Worm (Caenorhabditis elegans) whole organism, L4/young adult: ENCODE results near the gene lin-18.

ENCODE experiments used
- W03F9.2 ChIP-seq: fragments of 150-350 bp; optimal IDR thresholded peaks from 2 replicates; lab custom pipeline; 2014; ENCODE audit warnings: missing biosample characterization, missing genetic modification characterization
- dao-5 ChIP-seq: sonication (generic microtip); optimal IDR thresholded peaks from 2 replicates; lab custom pipeline; 2016; ENCODE audit warnings: missing genotype, missing genetic modification characterization, moderate library complexity, missing compliant biosample characterization
- him-1 ChIP-seq: sonication (generic microtip); optimal IDR thresholded peaks from 2 replicates; lab custom pipeline; 2016; ENCODE audit warnings: missing genotype, missing genetic modification reagents, missing genetic modification characterization, missing compliant biosample characterization

The lin-18 gene

ce11 chrX:3969353-3969752, 11.0 kb downstream of the lin-18 start:
- TF ChIP-seq dao-5 (tag; lab: Kevin White, UChicago) (no peak), him-1 (no peak), W03F9.2 (tag; lab: Kevin White, UChicago) (no peak)

ce11 chrX:3969980-3970403, 11.6 kb downstream of the lin-18 start:
- TF ChIP-seq W03F9.2 (tag; lab: Kevin White, UChicago): no peak
- TF ChIP-seq him-1: peak; percentile 65
- TF ChIP-seq dao-5 (tag; lab: Kevin White, UChicago): peak; percentile 69

- TF ChIP-seq him-1: no peak
- TF ChIP-seq dao-5 (tag; lab: Kevin White, UChicago): no peak
- TF ChIP-seq W03F9.2 (tag; lab: Kevin White, UChicago): no peak
Measured at ce11 chrX:3970786-3971185, 12.4 kb downstream of the lin-18 start.

- no peak for TF ChIP-seq him-1
- TF ChIP-seq W03F9.2 (tag; lab: Kevin White, UChicago): no peak
- TF ChIP-seq dao-5 (tag; lab: Kevin White, UChicago): no peak
Measured at ce11 chrX:3973534-3973933, 15.2 kb downstream of the lin-18 start, which contains the start of gene C16B8.4. C16B8.4 (minus strand) TSS chrX:3973634.

- TF ChIP-seq him-1: no peak
- no peak for TF ChIP-seq dao-5 (tag; lab: Kevin White, UChicago)
- TF ChIP-seq W03F9.2 (tag; lab: Kevin White, UChicago): no peak
Measured at ce11 chrX:3974160-3974559, 15.8 kb downstream of the lin-18 start.

ce11 chrX:3976755-3977154, 18.4 kb downstream of the lin-18 start:
- TF ChIP-seq W03F9.2 (tag; lab: Kevin White, UChicago): no peak
- no peak for TF ChIP-seq dao-5 (tag; lab: Kevin White, UChicago)
- TF ChIP-seq him-1: no peak

ce11 chrX:3977271-3977670, 18.9 kb downstream of the lin-18 start:
- TF ChIP-seq W03F9.2 (tag; lab: Kevin White, UChicago): no peak
- no peak for TF ChIP-seq dao-5 (tag; lab: Kevin White, UChicago)
- no peak for TF ChIP-seq him-1

ce11 chrX:3979146-3979545, 20.8 kb downstream of the lin-18 start:
- no peak for TF ChIP-seq W03F9.2 (tag; lab: Kevin White, UChicago)
- TF ChIP-seq dao-5 (tag; lab: Kevin White, UChicago): no peak
- TF ChIP-seq him-1: no peak

- TF ChIP-seq dao-5 (tag; lab: Kevin White, UChicago) (no peak), him-1 (no peak), W03F9.2 (tag; lab: Kevin White, UChicago) (no peak)
Measured at ce11 chrX:3982370-3982769, 24.0 kb downstream of the lin-18 start.

- TF ChIP-seq W03F9.2 (tag; lab: Kevin White, UChicago) (no peak), dao-5 (tag; lab: Kevin White, UChicago) (no peak), him-1 (no peak)
Measured at ce11 chrX:3988575-3988974, 30.2 kb downstream of the lin-18 start.

ce11 chrX:3990495-3990894, 32.1 kb downstream of the lin-18 start:
- no peak for TF ChIP-seq W03F9.2 (tag; lab: Kevin White, UChicago)
- no peak for TF ChIP-seq dao-5 (tag; lab: Kevin White, UChicago)
- TF ChIP-seq him-1: no peak

ce11 chrX:3990941-3991340, 32.6 kb downstream of the lin-18 start:
- no peak for TF ChIP-seq dao-5 (tag; lab: Kevin White, UChicago)
- TF ChIP-seq W03F9.2 (tag; lab: Kevin White, UChicago): no peak
- no peak for TF ChIP-seq him-1

ce11 chrX:3991652-3992051, 33.3 kb downstream of the lin-18 start:
- TF ChIP-seq W03F9.2 (tag; lab: Kevin White, UChicago): no peak
- no peak for TF ChIP-seq dao-5 (tag; lab: Kevin White, UChicago)
- TF ChIP-seq him-1: no peak

ce11 chrX:3994418-3994817, 36.1 kb downstream of the lin-18 start:
- no peak for TF ChIP-seq W03F9.2 (tag; lab: Kevin White, UChicago)
- no peak for TF ChIP-seq him-1
- TF ChIP-seq dao-5 (tag; lab: Kevin White, UChicago): no peak

ce11 chrX:3997040-3997439, 38.7 kb downstream of the lin-18 start, which contains the start of gene R02E12.5:
R02E12.5 (plus strand) TSS chrX:3997340.
- TF ChIP-seq W03F9.2 (tag; lab: Kevin White, UChicago) (no peak), him-1 (no peak), dao-5 (tag; lab: Kevin White, UChicago) (no peak)
